Worm (Caenorhabditis elegans): Measurements from ENCODE around the gene C53D6.6.
A peak's percentile ranks its signal among the peaks of the same experiment; 100 is the strongest.

DNA sequence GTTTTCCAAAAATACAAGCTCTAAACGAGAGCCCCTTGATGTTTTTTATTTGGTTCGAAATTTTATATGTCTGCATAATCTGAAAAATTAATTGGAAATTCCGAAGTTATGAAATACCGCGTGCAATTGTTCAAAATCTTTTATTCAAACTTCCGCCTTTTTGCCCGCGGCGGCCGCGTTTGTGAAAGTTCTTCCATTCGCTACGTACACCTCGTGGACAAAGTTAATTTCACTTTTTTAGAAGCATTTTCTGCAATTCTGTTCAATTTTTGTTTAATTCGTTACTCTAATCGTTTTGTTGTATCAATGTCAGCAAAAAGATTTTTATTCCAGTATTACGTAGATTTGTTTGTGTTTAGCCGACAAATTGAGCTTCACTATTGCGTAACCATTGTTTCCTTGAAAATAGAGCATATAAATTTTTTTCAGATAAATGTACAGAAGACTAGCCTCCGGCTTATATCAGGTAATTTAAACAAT, 41.8 kb upstream of the C53D6.6 start, which contains the start of gene mppb-1:
- TF ChIP-seq nhr-12 (tag; optimal IDR thresholded peaks at IDR 0.05) = no peak
- TF ChIP-seq lin-13 (GFP tag; optimal IDR thresholded peaks at IDR 0.05) = peak; percentile 80
- TF ChIP-seq rnt-1 (tag; optimal IDR thresholded peaks at IDR 0.05) = peak; percentile 100
- TF ChIP-seq F16B12.6 (tag; optimal IDR thresholded peaks at IDR 0.05) = peak; percentile 57

Measured in whole organism, L1 larva.